Worm (Caenorhabditis elegans): ENCODE data around the gene cdd-1.

ce11 chrX:8230579-8230978 lies 19.6 kb upstream of the cdd-1 start:
- no peak for TF ChIP-seq ama-1 (optimal IDR thresholded peaks at IDR 0.05)
- no peak for TF ChIP-seq hmg-4 (GFP tag; optimal IDR thresholded peaks at IDR 0.05)
- TF ChIP-seq pes-1 (GFP tag; IDR thresholded peaks at IDR 0.05), result no peak
- no peak for TF ChIP-seq F13C5.2 (tag; optimal IDR thresholded peaks at IDR 0.05)
- TF ChIP-seq tbx-37 (GFP tag; conservative IDR thresholded peaks at IDR 0.05), result no peak
- TF ChIP-seq ceh-36 (tag; optimal IDR thresholded peaks at IDR 0.05), result no peak
- TF ChIP-seq ceh-13 (GFP tag; optimal IDR thresholded peaks at IDR 0.05), result no peak
- TF ChIP-seq tbx-11 (GFP tag; IDR thresholded peaks at IDR 0.05), result no peak
- TF ChIP-seq hnd-1 (tag; optimal IDR thresholded peaks at IDR 0.05), result no peak
- no peak for TF ChIP-seq tra-4 (tag; optimal IDR thresholded peaks at IDR 0.05)
- no peak for TF ChIP-seq scrt-1 (GFP tag; IDR thresholded peaks at IDR 0.05)
- no peak for TF ChIP-seq flt-1 (GFP tag; IDR thresholded peaks at IDR 0.05)
- no peak for TF ChIP-seq sea-1 (GFP tag; conservative IDR thresholded peaks at IDR 0.05)
- TF ChIP-seq ets-7 (tag; optimal IDR thresholded peaks at IDR 0.05), result no peak
